Fruit fly (Drosophila melanogaster) whole organism, embryonic: ENCODE results near the gene CG15404.

Experiments used
- B-H2 ChIP-seq: fragments of 200-800 bp; sonication (Bioruptor generic); optimal IDR thresholded peaks from 2 replicates; lab custom pipeline; 2018; ENCODE audit warnings: missing biosample characterization, mild to moderate bottlenecking, missing genetic modification characterization
- CG12236 ChIP-seq: fragments of 200-800 bp; sonication (Bioruptor generic); optimal IDR thresholded peaks from 2 replicates; lab custom pipeline; 2016; ENCODE audit warnings: missing biosample characterization, missing genetic modification characterization
- CG13624 ChIP-seq: fragments of 200-800 bp; sonication (Bioruptor generic); optimal IDR thresholded peaks from 2 replicates; lab custom pipeline; 2016; ENCODE audit warnings: missing biosample characterization, missing genetic modification characterization
- CG14014 ChIP-seq: fragments of 200-800 bp; sonication (Bioruptor generic); IDR thresholded peaks from 2 replicates; pipeline ENCODE4 v1.3.6; 2022; ENCODE audit warnings: missing biosample characterization, missing genetic modification characterization
- CG14050 ChIP-seq: fragments of 200-800 bp; sonication (Bioruptor generic); IDR thresholded peaks from 3 replicates; pipeline ENCODE4 v1.3.6; 2022; ENCODE audit warnings: missing biosample characterization, missing genetic modification characterization
- CG15269 ChIP-seq: fragments of 200-800 bp; sonication (Bioruptor generic); optimal IDR thresholded peaks from 2 replicates; lab custom pipeline; 2018; ENCODE audit warnings: missing biosample characterization, mild to moderate bottlenecking, missing genetic modification characterization, moderate library complexity
- CG17186 ChIP-seq: fragments of 200-800 bp; sonication (Bioruptor generic); optimal IDR thresholded peaks from 3 replicates; lab custom pipeline; 2017; ENCODE audit warnings: missing biosample characterization, missing genetic modification reagents, missing genetic modification characterization
- CG17829 ChIP-seq: fragments of 200-800 bp; optimal IDR thresholded peaks from 2 replicates; lab custom pipeline; 2019; ENCODE audit warnings: missing biosample characterization, mild to moderate bottlenecking, missing genetic modification characterization, moderate library complexity
- CG1832 ChIP-seq: fragments of 200-800 bp; sonication (Bioruptor generic); optimal IDR thresholded peaks from 2 replicates; lab custom pipeline; 2017; ENCODE audit warnings: missing biosample characterization, mild to moderate bottlenecking, missing genetic modification characterization, inconsistent platforms
- CG18476 ChIP-seq: fragments of 200-800 bp; sonication (Bioruptor generic); optimal IDR thresholded peaks from 2 replicates; lab custom pipeline; 2016; ENCODE audit warnings: missing biosample characterization, mild to moderate bottlenecking, missing genetic modification characterization
- CG2116 ChIP-seq: fragments of 200-800 bp; sonication (Bioruptor generic); optimal IDR thresholded peaks from 3 replicates; lab custom pipeline; 2018; ENCODE audit warnings: missing biosample characterization, mild to moderate bottlenecking, missing genetic modification characterization
- CG30020 ChIP-seq: fragments of 200-800 bp; optimal IDR thresholded peaks from 2 replicates; lab custom pipeline; 2019; ENCODE audit warnings: missing biosample characterization, mild to moderate bottlenecking, missing genetic modification characterization, moderate library complexity
- CG33213 ChIP-seq: fragments of 200-800 bp; sonication (Bioruptor generic); optimal IDR thresholded peaks from 3 replicates; lab custom pipeline; 2016; ENCODE audit warnings: missing biosample characterization, missing genetic modification characterization
- CG34224 ChIP-seq: fragments of 200-800 bp; sonication (Bioruptor generic); IDR thresholded peaks from 3 replicates; pipeline ENCODE4 v1.3.6; 2022; ENCODE audit warnings: missing biosample characterization, missing genetic modification characterization; ENCODE audit not compliant: partially characterized antibody
- CG4282 ChIP-seq: fragments of 200-800 bp; sonication (Bioruptor generic); optimal IDR thresholded peaks from 2 replicates; lab custom pipeline; 2016; ENCODE audit warnings: missing biosample characterization, missing genetic modification characterization
- CG4328 ChIP-seq: fragments of 200-800 bp; sonication (Bioruptor generic); optimal IDR thresholded peaks from 3 replicates; lab custom pipeline; 2017; ENCODE audit warnings: missing biosample characterization, missing genetic modification reagents, missing genetic modification characterization
- CG5953 ChIP-seq: fragments of 200-800 bp; sonication (Bioruptor generic); IDR thresholded peaks from 2 replicates; pipeline ENCODE4 v1.3.6; 2022; ENCODE audit warnings: missing biosample characterization, missing genetic modification characterization
- CG7963 ChIP-seq: fragments of 200-800 bp; sonication (Bioruptor generic); IDR thresholded peaks from 3 replicates; pipeline ENCODE4 v1.3.6; 2022; ENCODE audit warnings: missing biosample characterization, missing genetic modification characterization; ENCODE audit not compliant: partially characterized antibody
- CoRest ChIP-seq: fragments of 200-800 bp; sonication (Bioruptor generic); optimal IDR thresholded peaks from 3 replicates; lab custom pipeline; 2018; ENCODE audit warnings: missing biosample characterization, mild to moderate bottlenecking, missing genetic modification characterization, moderate library complexity
- Dp ChIP-seq: fragments of 200-800 bp; sonication (Bioruptor generic); optimal IDR thresholded peaks from 2 replicates; lab custom pipeline; 2018; ENCODE audit warnings: missing biosample characterization, mild to moderate bottlenecking, missing genetic modification characterization, moderate library complexity
- Drgx ChIP-seq: fragments of 200-800 bp; sonication (Bioruptor generic); IDR thresholded peaks from 2 replicates; pipeline ENCODE4 v1.3.6; 2022; ENCODE audit warnings: missing biosample characterization, missing genetic modification characterization
- Eip74EF ChIP-seq, 2 experiments: fragments of 200-800 bp in 1 of 2; fragments of >200 bp in 1 of 2; sonication (Bioruptor generic) in 1 of 2; optimal IDR thresholded peaks; 2 replicates each; lab custom pipeline; 2017 to 2019; ENCODE audit warnings: missing biosample characterization in 2 of 2, missing genetic modification characterization in 2 of 2, mild to moderate bottlenecking in 1 of 2, moderate library complexity in 1 of 2
- Gug ChIP-seq: fragments of 200-800 bp; sonication (Bioruptor generic); IDR thresholded peaks from 4 replicates; pipeline ENCODE4 v1.3.6; 2022; ENCODE audit warnings: missing biosample characterization, missing genetic modification characterization
- HLH3B ChIP-seq: fragments of 200-800 bp; sonication (Bioruptor generic); IDR thresholded peaks from 2 replicates; pipeline ENCODE4 v1.3.6; 2022; ENCODE audit warnings: missing biosample characterization, missing genetic modification characterization
- Hr3 ChIP-seq: fragments of 200-800 bp; sonication (Bioruptor generic); optimal IDR thresholded peaks from 3 replicates; lab custom pipeline; 2016; ENCODE audit warnings: missing biosample characterization, missing genetic modification characterization
- Nf-YA ChIP-seq: fragments of 200-800 bp; sonication (Bioruptor generic); IDR thresholded peaks from 2 replicates; pipeline ENCODE4 v1.3.6; 2022; ENCODE audit warnings: missing biosample characterization, missing genetic modification characterization
- Rfx ChIP-seq: fragments of 200-800 bp; sonication (Bioruptor generic); IDR thresholded peaks from 2 replicates; pipeline ENCODE4 v1.3.6; 2022; ENCODE audit warnings: missing biosample characterization, missing genetic modification characterization
- Scr ChIP-seq: fragments of 200-800 bp; sonication (Bioruptor generic); IDR thresholded peaks from 2 replicates; pipeline ENCODE4 v1.3.6; 2022; ENCODE audit warnings: missing biosample characterization, missing genetic modification characterization; ENCODE audit not compliant: partially characterized antibody
- Side ChIP-seq: fragments of 200-800 bp; sonication (Bioruptor generic); optimal IDR thresholded peaks from 2 replicates; lab custom pipeline; 2016; ENCODE audit warnings: missing biosample characterization, missing genetic modification characterization
- ac ChIP-seq: fragments of 200-800 bp; sonication (Bioruptor generic); optimal IDR thresholded peaks from 3 replicates; lab custom pipeline; 2017; ENCODE audit warnings: missing biosample characterization, mild to moderate bottlenecking, missing genetic modification characterization
- btn ChIP-seq: fragments of 200-800 bp; sonication (Bioruptor generic); optimal IDR thresholded peaks from 2 replicates; lab custom pipeline; 2016; ENCODE audit warnings: missing biosample characterization, missing genetic modification characterization
- cad ChIP-seq: fragments of >200 bp; optimal IDR thresholded peaks from 2 replicates; lab custom pipeline; 2017; ENCODE audit warnings: missing biosample characterization, missing genetic modification characterization
- chm ChIP-seq: fragments of 200-800 bp; sonication (Bioruptor generic); IDR thresholded peaks from 2 replicates; pipeline ENCODE4 v1.3.6; 2022; ENCODE audit warnings: missing biosample characterization, missing genetic modification characterization
- grn ChIP-seq: fragments of 200-800 bp; sonication (Bioruptor generic); optimal IDR thresholded peaks from 3 replicates; lab custom pipeline; 2017; ENCODE audit warnings: missing biosample characterization, missing genetic modification characterization
- gro ChIP-seq: fragments of 200-800 bp; sonication (Bioruptor generic); optimal IDR thresholded peaks from 2 replicates; lab custom pipeline; 2016; ENCODE audit warnings: missing biosample characterization, missing genetic modification characterization
- gsb ChIP-seq: fragments of 200-800 bp; sonication (Bioruptor generic); IDR thresholded peaks from 2 replicates; pipeline ENCODE4 v1.3.6; 2022; ENCODE audit warnings: missing biosample characterization, missing genetic modification characterization
- kay ChIP-seq: fragments of 200-800 bp; sonication (Bioruptor generic); optimal IDR thresholded peaks from 2 replicates; lab custom pipeline; 2016; ENCODE audit warnings: missing biosample characterization, missing genetic modification characterization
- maf-S ChIP-seq: fragments of 200-800 bp; sonication (Bioruptor generic); optimal IDR thresholded peaks from 2 replicates; lab custom pipeline; 2016; ENCODE audit warnings: missing biosample characterization, missing genetic modification characterization
- odd ChIP-seq: fragments of 200-800 bp; sonication (Bioruptor generic); optimal IDR thresholded peaks from 2 replicates; lab custom pipeline; 2017; ENCODE audit warnings: missing biosample characterization, mild to moderate bottlenecking, missing genetic modification characterization
- peb ChIP-seq: fragments of 200-800 bp; sonication (Bioruptor generic); IDR thresholded peaks from 2 replicates; pipeline ENCODE4 v1.3.6; 2022; ENCODE audit warnings: missing biosample characterization, missing genetic modification characterization
- pita ChIP-seq: fragments of 200-800 bp; sonication (Bioruptor generic); optimal IDR thresholded peaks from 2 replicates; lab custom pipeline; 2017; ENCODE audit warnings: missing biosample characterization, mild to moderate bottlenecking, missing genetic modification characterization
- prd ChIP-seq, 3 experiments: fragments of >200 bp in 2 of 3; fragments of 200-800 bp in 1 of 3; sonication (Bioruptor generic) in 1 of 3; optimal IDR thresholded peaks in 2 of 3; IDR thresholded peaks in 1 of 3; 2 replicates in 2 of 3; 3 replicates in 1 of 3; pipeline versions ENCODE4 v1.3.6 to Lab custom; 2017 to 2022; ENCODE audit warnings: missing biosample characterization in 1 of 3, missing genetic modification characterization in 1 of 3
- slou ChIP-seq: fragments of 200-800 bp; sonication (Bioruptor generic); optimal IDR thresholded peaks from 3 replicates; lab custom pipeline; 2016; ENCODE audit warnings: missing biosample characterization, missing genetic modification characterization
- sob ChIP-seq: fragments of 200-800 bp; sonication (Bioruptor generic); IDR thresholded peaks from 2 replicates; pipeline ENCODE4 v1.3.6; 2022; ENCODE audit warnings: missing biosample characterization, missing genetic modification characterization
- ssp ChIP-seq: fragments of 200-800 bp; sonication (Bioruptor generic); IDR thresholded peaks from 2 replicates; pipeline ENCODE4 v1.3.6; 2022; ENCODE audit warnings: missing biosample characterization, missing genetic modification characterization
- stwl ChIP-seq: fragments of 200-800 bp; sonication (Bioruptor generic); optimal IDR thresholded peaks from 3 replicates; lab custom pipeline; 2018; ENCODE audit warnings: missing biosample characterization, mild to moderate bottlenecking, missing genetic modification characterization, moderate library complexity
- tna ChIP-seq: fragments of 200-800 bp; sonication (Bioruptor generic); IDR thresholded peaks from 2 replicates; pipeline ENCODE4 v1.3.6; 2022; ENCODE audit warnings: missing biosample characterization, missing genetic modification characterization; ENCODE audit not compliant: partially characterized antibody
- trem ChIP-seq: fragments of 200-800 bp; optimal IDR thresholded peaks from 3 replicates; lab custom pipeline; 2019; ENCODE audit warnings: missing biosample characterization, mild to moderate bottlenecking, missing genetic modification characterization, moderate library complexity
- vvl ChIP-seq: fragments of 200-800 bp; sonication (Bioruptor generic); IDR thresholded peaks from 2 replicates; pipeline ENCODE4 v1.3.6; 2022; ENCODE audit warnings: missing biosample characterization, missing genetic modification characterization
- wek ChIP-seq: fragments of 200-800 bp; sonication (Bioruptor generic); optimal IDR thresholded peaks from 3 replicates; lab custom pipeline; 2018; ENCODE audit warnings: missing biosample characterization, mild to moderate bottlenecking, missing genetic modification characterization, moderate library complexity

The CG15404 gene

dm6 chr2L:3172745-3173271 is 964 bp upstream of the CG15404 start (continued):
- peak; percentile 75 for TF ChIP-seq stwl
- TF ChIP-seq B-H2 (GFP tag; lab: Kevin White, UChicago): peak; percentile 20
- peak; percentile 88 for TF ChIP-seq CG7963 (GFP tag; lab: Robert Waterston, UW)
- no peak for TF ChIP-seq sob (GFP tag; lab: Robert Waterston, UW)
- peak; percentile 81 for TF ChIP-seq CG30020 (tag; lab: Kevin White, UChicago)
- TF ChIP-seq Gug (GFP tag; lab: Robert Waterston, UW): no peak
- peak; percentile 66; the same call in 1 of the 2 replicates for TF ChIP-seq vvl (GFP tag; lab: Robert Waterston, UW)
- peak; percentile 92 for TF ChIP-seq Dp (GFP tag; lab: Kevin White, UChicago)
- peak; percentile 77 for TF ChIP-seq CG34224 (GFP tag; lab: Robert Waterston, UW)
- peak; percentile 33 for TF ChIP-seq CG33213 (GFP tag; lab: Kevin White, UChicago)
- no peak for TF ChIP-seq cad
- no peak for TF ChIP-seq gro (GFP tag; lab: Kevin White, UChicago)
- TF ChIP-seq CG5953: no peak
- no peak for TF ChIP-seq kay (GFP tag; lab: Kevin White, UChicago)
- no peak for TF ChIP-seq btn (GFP tag; lab: Kevin White, UChicago)
- TF ChIP-seq Rfx (GFP tag; lab: Robert Waterston, UW): peak; percentile 63; the same call in 1 of the 2 replicates
- no peak for TF ChIP-seq slou (GFP tag; lab: Kevin White, UChicago)
- TF ChIP-seq CG14014 (GFP tag; lab: Robert Waterston, UW): no peak; the same call in 1 of the 2 replicates
- no peak for TF ChIP-seq pita
- TF ChIP-seq CG15269 (tag; lab: Kevin White, UChicago): no peak
- TF ChIP-seq Scr: peak; percentile 77
- TF ChIP-seq CG1832 (GFP tag; lab: Kevin White, UChicago): no peak
- no peak for TF ChIP-seq chm (GFP tag; lab: Robert Waterston, UW)
- peak; percentile 99 for TF ChIP-seq CG17186 (GFP tag; lab: Kevin White, UChicago)
- no peak for TF ChIP-seq CG14050 (GFP tag; lab: Robert Waterston, UW)
- peak; percentile 53 for TF ChIP-seq trem
- no peak for TF ChIP-seq Nf-YA
- TF ChIP-seq CG4328: no peak
- TF ChIP-seq HLH3B: no peak
- no peak for TF ChIP-seq CG12236 (GFP tag; lab: Kevin White, UChicago)
- TF ChIP-seq CoRest: peak; percentile 0
- no peak for TF ChIP-seq ssp
- no peak; the same call in 1 of the 2 replicates for TF ChIP-seq Drgx (GFP tag; lab: Robert Waterston, UW)
- no peak for TF ChIP-seq wek (GFP tag; lab: Kevin White, UChicago)
- peak; percentile 57 for TF ChIP-seq CG2116
- peak; percentile 85 for TF ChIP-seq tna (GFP tag; lab: Robert Waterston, UW)
- no peak for TF ChIP-seq Hr3
- no peak for TF ChIP-seq peb (GFP tag; lab: Robert Waterston, UW)
- no peak for TF ChIP-seq Eip74EF (GFP tag; optimal IDR thresholded peaks at IDR 0.05; lab: Kevin White, UChicago)
- TF ChIP-seq CG13624: no peak
- TF ChIP-seq maf-S (GFP tag; lab: Kevin White, UChicago): no peak
- no peak for TF ChIP-seq CG17829 (tag; lab: Kevin White, UChicago)
- no peak for TF ChIP-seq prd (optimal IDR thresholded peaks at IDR 0.05; lab: Kevin White, UChicago)
- TF ChIP-seq prd (GFP tag; IDR thresholded peaks at IDR 0.05; lab: Robert Waterston, UW): 0 out of 3 replicates have a peak, but pooled peaks have one; percentile 6
- TF ChIP-seq gsb (GFP tag; lab: Robert Waterston, UW): no peak
- no peak for TF ChIP-seq odd
- TF ChIP-seq ac (GFP tag; lab: Kevin White, UChicago): no peak
- TF ChIP-seq CG4282: no peak
- no peak for TF ChIP-seq grn (GFP tag; lab: Kevin White, UChicago)
- no peak for TF ChIP-seq CG18476 (GFP tag; lab: Kevin White, UChicago)
- TF ChIP-seq Side: no peak
